Fruit fly (Drosophila melanogaster) whole organism, pupa: Measurements from ENCODE around the gene CG10730.
A peak's percentile ranks its signal among the peaks of the same experiment; 100 is the strongest.

Source experiments
- CG10348 ChIP-seq: fragments of 200-800 bp; sonication (Bioruptor generic); IDR thresholded peaks from 2 replicates; pipeline ENCODE4 v1.3.6; 2022; ENCODE audit warnings: missing biosample characterization, missing genetic modification characterization
- CG12605 ChIP-seq: fragments of 200-800 bp; sonication (Bioruptor generic); IDR thresholded peaks from 2 replicates; pipeline ENCODE4 v1.3.6; 2022; ENCODE audit warnings: missing biosample characterization, missing genetic modification characterization
- CG13204 ChIP-seq: fragments of 200-800 bp; sonication (Bioruptor generic); optimal IDR thresholded peaks from 2 replicates; lab custom pipeline; 2018; ENCODE audit warnings: missing biosample characterization, mild to moderate bottlenecking, missing genetic modification characterization, moderate library complexity
- CG14655 ChIP-seq: fragments of 200-800 bp; sonication (Bioruptor generic); optimal IDR thresholded peaks from 3 replicates; lab custom pipeline; 2017; ENCODE audit warnings: mild to moderate bottlenecking, missing biosample characterization, missing genetic modification reagents, missing genetic modification characterization
- CG15710 ChIP-seq: fragments of 200-800 bp; sonication (Bioruptor generic); optimal IDR thresholded peaks from 2 replicates; lab custom pipeline; 2018; ENCODE audit warnings: missing biosample characterization, mild to moderate bottlenecking, missing genetic modification characterization, moderate library complexity
- CG17806 ChIP-seq: fragments of 200-800 bp; sonication (Bioruptor generic); optimal IDR thresholded peaks from 2 replicates; lab custom pipeline; 2018; ENCODE audit warnings: missing biosample characterization, mild to moderate bottlenecking, missing genetic modification characterization, moderate library complexity
- CG32121 ChIP-seq: fragments of 200-800 bp; sonication (Bioruptor generic); IDR thresholded peaks from 2 replicates; pipeline ENCODE4 v1.3.6; 2022; ENCODE audit warnings: missing biosample characterization, missing genetic modification characterization
- CG34367 ChIP-seq: fragments of 200-800 bp; sonication (Bioruptor generic); optimal IDR thresholded peaks from 2 replicates; lab custom pipeline; 2018; ENCODE audit warnings: missing biosample characterization, mild to moderate bottlenecking, missing genetic modification characterization
- CG4496 ChIP-seq: fragments of 200-800 bp; sonication (Bioruptor generic); IDR thresholded peaks from 3 replicates; pipeline ENCODE4 v1.3.6; 2022; ENCODE audit warnings: missing biosample characterization, missing genetic modification characterization
- CG8301 ChIP-seq: fragments of 200-800 bp; sonication (Bioruptor generic); optimal IDR thresholded peaks from 2 replicates; lab custom pipeline; 2018; ENCODE audit warnings: missing biosample characterization, mild to moderate bottlenecking, missing genetic modification characterization
- CG9948 ChIP-seq: fragments of 200-800 bp; sonication (Bioruptor generic); optimal IDR thresholded peaks from 2 replicates; lab custom pipeline; 2018; ENCODE audit warnings: missing biosample characterization, mild to moderate bottlenecking, missing genetic modification characterization, moderate library complexity
- D1 ChIP-seq: fragments of 200-800 bp; sonication (Bioruptor generic); optimal IDR thresholded peaks from 2 replicates; lab custom pipeline; 2018; ENCODE audit warnings: missing biosample characterization, mild to moderate bottlenecking, missing genetic modification characterization, moderate library complexity
- EcR ChIP-seq: fragments of 200-800 bp; sonication (Bioruptor generic); optimal IDR thresholded peaks from 3 replicates; lab custom pipeline; 2019; ENCODE audit warnings: missing biosample characterization, missing genetic modification characterization, mild to moderate bottlenecking, moderate library complexity, missing genetic modification reagents
- Pif1A ChIP-seq: fragments of 200-800 bp; sonication (Bioruptor generic); optimal IDR thresholded peaks from 3 replicates; lab custom pipeline; 2016; ENCODE audit warnings: missing biosample characterization, missing genetic modification characterization
- Pif1B ChIP-seq: fragments of 200-800 bp; sonication (Bioruptor generic); optimal IDR thresholded peaks from 3 replicates; lab custom pipeline; 2016; ENCODE audit warnings: missing biosample characterization, missing genetic modification characterization
- Snoo ChIP-seq: fragments of 200-800 bp; sonication (Bioruptor generic); optimal IDR thresholded peaks from 3 replicates; lab custom pipeline; 2017; ENCODE audit warnings: missing biosample characterization, mild to moderate bottlenecking, missing genetic modification characterization, inconsistent platforms
- fd96Ca ChIP-seq: fragments of 200-800 bp; sonication (Bioruptor generic); IDR thresholded peaks from 3 replicates; pipeline ENCODE4 v1.3.6; 2022; ENCODE audit warnings: missing biosample characterization, missing genetic modification characterization
- gl ChIP-seq: fragments of 200-800 bp; sonication (Bioruptor generic); optimal IDR thresholded peaks from 2 replicates; lab custom pipeline; 2018; ENCODE audit warnings: missing biosample characterization, mild to moderate bottlenecking, missing genetic modification characterization
- rn ChIP-seq: fragments of 200-800 bp; sonication (Bioruptor generic); IDR thresholded peaks from 2 replicates; pipeline ENCODE4 v1.3.6; 2022; ENCODE audit warnings: missing biosample characterization, missing genetic modification characterization

The CG10730 gene

DNA sequence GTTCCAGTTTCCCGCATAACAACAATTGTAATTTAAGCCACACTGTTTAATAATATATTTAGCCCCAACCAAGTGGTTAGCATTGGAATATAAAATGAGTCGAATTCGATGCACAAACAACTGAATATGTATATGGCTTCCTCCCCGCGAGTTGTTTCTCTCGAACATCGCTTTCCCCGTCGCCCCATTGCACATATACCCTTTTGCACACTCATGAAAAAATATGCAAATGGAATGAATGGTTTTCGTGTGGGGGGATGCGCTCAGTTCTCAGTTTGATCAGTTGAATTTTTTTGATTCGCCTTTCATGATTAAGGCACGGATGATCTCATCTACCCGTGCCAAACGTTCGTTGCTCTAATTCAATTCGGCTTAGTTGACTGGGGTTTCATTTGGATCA lies 8.8 kb upstream of the CG10730 start:
- TF ChIP-seq CG14655 (GFP tag; lab: Kevin White, UChicago) = no peak
- TF ChIP-seq CG32121 = 0 out of 2 replicates have a peak, but pooled peaks have one; percentile 14
- TF ChIP-seq gl (tag; lab: Kevin White, UChicago) = peak; percentile 5
- TF ChIP-seq CG4496 (GFP tag; lab: Robert Waterston, UW) = 0 out of 3 replicates have a peak, but pooled peaks have one; percentile 24

- TF ChIP-seq Pif1A (GFP tag; lab: Kevin White, UChicago) (peak; percentile 11), CG15710 (no peak)
- TF ChIP-seq, all 21 proteins: peak for 1
Measured at dm6 chr2L:20078880-20079279, 6.9 kb upstream of the CG10730 start.

DNA sequence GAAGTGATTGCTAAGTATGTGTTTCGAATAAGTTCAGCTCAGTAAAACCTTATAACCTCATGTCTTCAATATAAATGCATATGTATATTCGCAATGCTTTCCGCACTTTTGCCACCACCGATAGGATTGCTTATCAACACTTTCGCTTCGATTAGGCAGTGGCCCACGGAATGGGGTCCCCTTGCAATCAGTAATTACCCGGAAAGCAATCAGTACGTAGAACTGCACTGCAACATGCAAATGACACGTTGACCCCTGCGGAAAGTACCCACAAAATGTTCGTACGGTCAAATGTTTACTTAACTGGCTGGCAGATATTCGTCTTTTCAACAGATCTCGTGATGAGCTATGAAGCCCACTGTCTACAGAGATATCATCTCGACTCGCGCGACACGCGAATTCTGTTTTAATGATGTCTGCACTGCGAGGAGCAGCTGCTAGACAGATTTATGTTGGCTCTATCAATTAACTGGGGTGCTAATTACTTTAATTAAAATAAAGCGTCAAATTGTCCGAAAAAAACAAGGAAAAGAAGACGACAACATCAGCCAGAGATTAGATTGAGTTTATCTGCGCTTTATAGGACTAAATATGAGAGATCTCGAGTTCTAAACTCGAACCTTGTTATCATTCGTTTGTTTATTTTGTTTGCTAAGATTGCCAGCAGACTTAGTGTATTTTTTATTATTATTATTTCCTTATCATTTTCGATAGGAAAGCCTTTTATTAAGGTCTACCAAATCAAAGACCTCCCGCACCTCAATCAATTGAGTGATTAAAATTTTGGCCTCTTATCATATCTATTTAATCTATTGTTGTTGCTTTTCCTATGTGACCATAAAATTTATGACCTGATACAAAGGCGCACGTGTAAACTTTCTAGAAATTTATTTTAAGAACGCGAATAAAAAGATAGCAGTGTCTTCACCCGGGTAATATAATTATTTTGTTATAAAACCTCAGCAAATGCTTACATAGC lies 5.7 kb upstream of the CG10730 start:
- TF ChIP-seq EcR (GFP tag; lab: Kevin White, UChicago) (peak; percentile 59), CG15710 (no peak)

- no peak for TF ChIP-seq CG14655 (GFP tag; lab: Kevin White, UChicago)
- no peak for TF ChIP-seq D1 (tag; lab: Kevin White, UChicago)
- TF ChIP-seq CG10348 (GFP tag; lab: Robert Waterston, UW) = no peak
- TF ChIP-seq CG34367 (tag; lab: Kevin White, UChicago) = peak; percentile 36
- no peak for TF ChIP-seq CG4496 (GFP tag; lab: Robert Waterston, UW)
- TF ChIP-seq CG13204 (GFP tag; lab: Kevin White, UChicago) = no peak
- no peak for TF ChIP-seq rn
- no peak for TF ChIP-seq CG8301
- TF ChIP-seq Snoo (tag; lab: Kevin White, UChicago) = no peak
- no peak for TF ChIP-seq CG9948 (tag; lab: Kevin White, UChicago)
- TF ChIP-seq Pif1B (GFP tag; lab: Kevin White, UChicago) = peak; percentile 61
- no peak for TF ChIP-seq fd96Ca (GFP tag; lab: Robert Waterston, UW)
- TF ChIP-seq CG15710 = peak; percentile 50
- TF ChIP-seq CG12605 (GFP tag; lab: Robert Waterston, UW) = 0 out of 2 replicates have a peak, but pooled peaks have one; percentile 39
Measured at dm6 chr2L:20075234-20075803, 3.3 kb upstream of the CG10730 start, which contains the start of the genes pr and neb. Gene pr, minus strand, starts transcription at chr2L:20075458. Gene neb, plus strand, starts transcription at chr2L:20075757.

DNA sequence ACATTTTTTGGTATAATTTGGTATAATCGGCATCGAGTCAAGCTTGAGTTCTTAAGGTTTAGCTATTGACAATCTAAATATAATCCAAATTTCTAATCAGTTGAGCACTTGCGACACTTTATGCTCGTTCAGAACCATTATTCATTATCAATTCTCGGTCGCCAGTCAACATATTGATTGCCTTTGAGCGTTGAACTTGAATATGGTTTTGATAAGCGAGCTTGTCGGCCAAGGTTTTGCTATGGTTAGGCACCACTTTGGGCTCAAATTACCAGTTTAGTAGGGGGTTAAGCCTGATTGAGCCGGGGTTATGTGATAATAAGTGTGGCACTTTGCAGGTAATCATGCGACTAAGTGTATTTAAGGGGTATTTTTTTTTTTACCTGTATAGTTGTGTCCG lies 2.4 kb upstream of the CG10730 start:
- TF ChIP-seq Snoo (tag; lab: Kevin White, UChicago) (no peak), gl (tag; lab: Kevin White, UChicago) (no peak)

- TF ChIP-seq CG17806 (tag; lab: Kevin White, UChicago) (no peak), Pif1B (GFP tag; lab: Kevin White, UChicago) (no peak), CG15710 (no peak), gl (tag; lab: Kevin White, UChicago) (no peak), EcR (GFP tag; lab: Kevin White, UChicago) (peak; percentile 87), Pif1A (GFP tag; lab: Kevin White, UChicago) (no peak), CG14655 (GFP tag; lab: Kevin White, UChicago) (no peak), CG8301 (no peak)
Measured at dm6 chr2L:20069158-20070016, 2.6 kb downstream of the CG10730 start.

- no peak for TF ChIP-seq CG12605 (GFP tag; lab: Robert Waterston, UW)
- TF ChIP-seq EcR (GFP tag; lab: Kevin White, UChicago) = peak; percentile 84
Measured at dm6 chr2L:20067928-20068327, 4.1 kb downstream of the CG10730 start.
